Fruit fly (Drosophila melanogaster) whole organism, embryonic: ENCODE data around the gene Pax.

ENCODE experiments used
- Adf1 ChIP-seq: fragments of 200-800 bp; sonication (Bioruptor generic); IDR thresholded peaks from 2 replicates; pipeline ENCODE4 v1.3.6; 2022; ENCODE audit warnings: missing biosample characterization, missing genetic modification characterization
- CG10366 ChIP-seq: fragments of 200-800 bp; sonication (Bioruptor generic); IDR thresholded peaks from 2 replicates; pipeline ENCODE4 v1.3.6; 2022; ENCODE audit warnings: missing biosample characterization, missing genetic modification characterization
- CG11093 ChIP-seq: fragments of 200-800 bp; sonication (Bioruptor generic); IDR thresholded peaks from 3 replicates; pipeline ENCODE4 v1.3.6; 2022; ENCODE audit warnings: missing biosample characterization, missing genetic modification characterization
- CG11456 ChIP-seq: fragments of 200-800 bp; sonication (Bioruptor generic); IDR thresholded peaks from 3 replicates; pipeline ENCODE4 v1.3.6; 2022; ENCODE audit warnings: missing biosample characterization, missing genetic modification characterization
- CG11696 ChIP-seq: fragments of 200-800 bp; sonication (Bioruptor generic); IDR thresholded peaks from 2 replicates; pipeline ENCODE4 v1.3.6; 2022; ENCODE audit warnings: missing biosample characterization, missing genetic modification characterization
- CG12155 ChIP-seq: fragments of 200-800 bp; sonication (Bioruptor generic); optimal IDR thresholded peaks from 3 replicates; lab custom pipeline; 2016; ENCODE audit warnings: missing biosample characterization, missing genetic modification characterization
- CG15696 ChIP-seq: fragments of 200-800 bp; sonication (Bioruptor generic); optimal IDR thresholded peaks from 2 replicates; lab custom pipeline; 2019; ENCODE audit warnings: missing biosample characterization, mild to moderate bottlenecking, missing genetic modification characterization, moderate library complexity
- CG16815 ChIP-seq: fragments of 200-800 bp; sonication (Bioruptor generic); optimal IDR thresholded peaks from 3 replicates; lab custom pipeline; 2017; ENCODE audit warnings: missing biosample characterization, mild to moderate bottlenecking, missing genetic modification characterization
- CG1792 ChIP-seq: fragments of 200-800 bp; sonication (Bioruptor generic); optimal IDR thresholded peaks from 2 replicates; lab custom pipeline; 2016; ENCODE audit warnings: missing biosample characterization, missing genetic modification characterization
- CG2712 ChIP-seq: fragments of 200-800 bp; optimal IDR thresholded peaks from 3 replicates; lab custom pipeline; 2019; ENCODE audit warnings: missing biosample characterization, mild to moderate bottlenecking, missing genetic modification characterization, moderate library complexity
- CG31365 ChIP-seq: fragments of 200-800 bp; sonication (Bioruptor generic); optimal IDR thresholded peaks from 2 replicates; lab custom pipeline; 2018; ENCODE audit warnings: missing biosample characterization, mild to moderate bottlenecking, missing genetic modification characterization
- CG31441 ChIP-seq: fragments of 200-800 bp; sonication (Bioruptor generic); IDR thresholded peaks from 2 replicates; pipeline ENCODE4 v1.3.6; 2022; ENCODE audit warnings: missing biosample characterization, missing genetic modification characterization
- CG3163 ChIP-seq: fragments of 200-800 bp; sonication (Bioruptor generic); optimal IDR thresholded peaks from 3 replicates; lab custom pipeline; 2016; ENCODE audit warnings: missing biosample characterization, missing genetic modification characterization
- CG4730 ChIP-seq: fragments of 200-800 bp; sonication (Bioruptor generic); IDR thresholded peaks from 2 replicates; pipeline ENCODE4 v1.3.6; 2022; ENCODE audit warnings: missing biosample characterization, missing genetic modification characterization
- CG5953 ChIP-seq: fragments of 200-800 bp; sonication (Bioruptor generic); IDR thresholded peaks from 2 replicates; pipeline ENCODE4 v1.3.6; 2022; ENCODE audit warnings: missing biosample characterization, missing genetic modification characterization
- CG6683 ChIP-seq: fragments of 200-800 bp; sonication (Bioruptor generic); optimal IDR thresholded peaks from 2 replicates; lab custom pipeline; 2017; ENCODE audit warnings: missing biosample characterization, mild to moderate bottlenecking, missing genetic modification characterization, missing genetic modification reagents
- CG8388 ChIP-seq: fragments of 200-800 bp; sonication (Bioruptor generic); optimal IDR thresholded peaks from 2 replicates; lab custom pipeline; 2019; ENCODE audit warnings: missing biosample characterization, mild to moderate bottlenecking, missing genetic modification characterization, moderate library complexity
- CG9215 ChIP-seq: fragments of 200-800 bp; sonication (Bioruptor generic); IDR thresholded peaks from 2 replicates; pipeline ENCODE4 v1.3.6; 2022; ENCODE audit warnings: missing biosample characterization, missing genetic modification characterization
- Camta ChIP-seq: fragments of 200-800 bp; sonication (Bioruptor generic); optimal IDR thresholded peaks from 2 replicates; lab custom pipeline; 2016; ENCODE audit warnings: missing biosample characterization, missing genetic modification characterization
- Dad ChIP-seq: fragments of 200-800 bp; sonication (Bioruptor generic); optimal IDR thresholded peaks from 3 replicates; lab custom pipeline; 2016; ENCODE audit warnings: missing biosample characterization, missing genetic modification characterization
- Dip3 ChIP-seq: fragments of 200-800 bp; sonication (Bioruptor generic); optimal IDR thresholded peaks from 3 replicates; lab custom pipeline; 2016; ENCODE audit warnings: missing biosample characterization, missing genetic modification characterization
- Doc2 ChIP-seq: fragments of 200-800 bp; sonication (Bioruptor generic); IDR thresholded peaks from 2 replicates; pipeline ENCODE4 v1.3.6; 2022; ENCODE audit warnings: missing biosample characterization, missing genetic modification characterization
- Dref ChIP-seq: fragments of 200-800 bp; sonication (Bioruptor generic); IDR thresholded peaks from 2 replicates; pipeline ENCODE4 v1.3.6; 2022; ENCODE audit warnings: missing biosample characterization, missing genetic modification characterization
- Fer1 ChIP-seq: fragments of 200-800 bp; sonication (Bioruptor generic); optimal IDR thresholded peaks from 2 replicates; lab custom pipeline; 2017; ENCODE audit warnings: missing biosample characterization, mild to moderate bottlenecking, missing genetic modification characterization
- GATAe ChIP-seq: fragments of 200-800 bp; sonication (Bioruptor generic); conservative IDR thresholded peaks from 2 replicates; pipeline ENCODE4 v1.3.6; 2022; ENCODE audit warnings: missing biosample characterization, missing genetic modification characterization
- Hand ChIP-seq: fragments of 200-800 bp; sonication (Bioruptor generic); optimal IDR thresholded peaks from 2 replicates; lab custom pipeline; 2017; ENCODE audit warnings: mild to moderate bottlenecking, missing biosample characterization, missing genetic modification reagents, missing genetic modification characterization
- Hr3 ChIP-seq: fragments of 200-800 bp; sonication (Bioruptor generic); optimal IDR thresholded peaks from 3 replicates; lab custom pipeline; 2016; ENCODE audit warnings: missing biosample characterization, missing genetic modification characterization
- Jarid2 ChIP-seq: fragments of 200-800 bp; sonication (Bioruptor generic); optimal IDR thresholded peaks from 3 replicates; lab custom pipeline; 2017; ENCODE audit warnings: mild to moderate bottlenecking, missing biosample characterization, missing genetic modification reagents, missing genetic modification characterization
- Lpt ChIP-seq: fragments of >200 bp; optimal IDR thresholded peaks from 2 replicates; lab custom pipeline; 2018; ENCODE audit warnings: missing biosample characterization, missing genetic modification characterization
- MTF-1 ChIP-seq: fragments of 200-800 bp; sonication (Bioruptor generic); optimal IDR thresholded peaks from 2 replicates; lab custom pipeline; 2018; ENCODE audit warnings: missing biosample characterization, mild to moderate bottlenecking, missing genetic modification characterization, borderline replicate concordance
- Poxn ChIP-seq: fragments of 200-800 bp; sonication (Bioruptor generic); IDR thresholded peaks from 2 replicates; pipeline ENCODE4 v1.3.6; 2022; ENCODE audit warnings: missing biosample characterization, missing genetic modification characterization
- Rfx ChIP-seq: fragments of 200-800 bp; sonication (Bioruptor generic); IDR thresholded peaks from 2 replicates; pipeline ENCODE4 v1.3.6; 2022; ENCODE audit warnings: missing biosample characterization, missing genetic modification characterization
- ab ChIP-seq: fragments of 200-800 bp; sonication (Bioruptor generic); optimal IDR thresholded peaks from 2 replicates; lab custom pipeline; 2016; ENCODE audit warnings: missing biosample characterization, missing genetic modification characterization
- bbx ChIP-seq: fragments of 200-800 bp; sonication (Bioruptor generic); IDR thresholded peaks from 2 replicates; pipeline ENCODE4 v1.3.6; 2022; ENCODE audit warnings: missing biosample characterization, missing genetic modification characterization; ENCODE audit not compliant: partially characterized antibody
- caup ChIP-seq: fragments of 200-800 bp; sonication (Bioruptor generic); optimal IDR thresholded peaks from 3 replicates; lab custom pipeline; 2017; ENCODE audit warnings: missing biosample characterization, mild to moderate bottlenecking, missing genetic modification characterization, moderate library complexity; ENCODE audit not compliant: severe bottlenecking
- chif ChIP-seq, 2 experiments: fragments of 200-800 bp; sonication (Bioruptor generic); optimal IDR thresholded peaks; 3 replicates each; lab custom pipeline; 2016; ENCODE audit warnings: missing biosample characterization in 2 of 2, missing genetic modification characterization in 2 of 2
- dati ChIP-seq: fragments of 200-800 bp; sonication (Bioruptor generic); IDR thresholded peaks from 2 replicates; pipeline ENCODE4 v1.3.6; 2022; ENCODE audit warnings: missing biosample characterization, missing genetic modification characterization
- dmrt99B ChIP-seq: fragments of 200-800 bp; sonication (Bioruptor generic); optimal IDR thresholded peaks from 2 replicates; lab custom pipeline; 2018; ENCODE audit warnings: missing biosample characterization, mild to moderate bottlenecking, missing genetic modification characterization, moderate library complexity
- ewg ChIP-seq: fragments of 200-800 bp; sonication (Bioruptor generic); optimal IDR thresholded peaks from 3 replicates; lab custom pipeline; 2017; ENCODE audit warnings: mild to moderate bottlenecking, missing biosample characterization, missing genetic modification reagents, missing genetic modification characterization
- fd64A ChIP-seq: fragments of 200-800 bp; sonication (Bioruptor generic); optimal IDR thresholded peaks from 3 replicates; lab custom pipeline; 2018; ENCODE audit warnings: missing biosample characterization, mild to moderate bottlenecking, missing genetic modification characterization
- gem ChIP-seq: fragments of 200-800 bp; sonication (Bioruptor generic); optimal IDR thresholded peaks from 2 replicates; lab custom pipeline; 2019; ENCODE audit warnings: missing biosample characterization, mild to moderate bottlenecking, missing genetic modification characterization, moderate library complexity
- jing ChIP-seq: fragments of 200-800 bp; sonication (Bioruptor generic); optimal IDR thresholded peaks from 2 replicates; lab custom pipeline; 2018; ENCODE audit warnings: missing biosample characterization, mild to moderate bottlenecking, missing genetic modification characterization
- ken ChIP-seq: fragments of 200-800 bp; sonication (Bioruptor generic); IDR thresholded peaks from 3 replicates; pipeline ENCODE4 v1.3.6; 2022; ENCODE audit warnings: missing biosample characterization, missing genetic modification characterization
- lov ChIP-seq, 2 experiments: fragments of 200-800 bp in 1 of 2; fragments of >200 bp in 1 of 2; sonication (Bioruptor generic) in 1 of 2; IDR thresholded peaks in 1 of 2; optimal IDR thresholded peaks in 1 of 2; 2 replicates in 1 of 2; 3 replicates in 1 of 2; pipeline versions ENCODE4 v1.3.6 to Lab custom; 2017 to 2022; ENCODE audit warnings: missing biosample characterization in 1 of 2, missing genetic modification characterization in 1 of 2
- psq ChIP-seq: fragments of 200-800 bp; sonication (Bioruptor generic); optimal IDR thresholded peaks from 2 replicates; lab custom pipeline; 2017; ENCODE audit warnings: missing biosample characterization, missing genetic modification characterization
- ranshi ChIP-seq: fragments of 200-800 bp; sonication (Bioruptor generic); IDR thresholded peaks from 2 replicates; pipeline ENCODE4 v1.3.6; 2022; ENCODE audit warnings: missing biosample characterization, missing genetic modification characterization
- repo ChIP-seq: fragments of 200-800 bp; sonication (Bioruptor generic); optimal IDR thresholded peaks from 2 replicates; lab custom pipeline; 2016; ENCODE audit warnings: missing biosample characterization, missing genetic modification characterization
- slou ChIP-seq: fragments of 200-800 bp; sonication (Bioruptor generic); optimal IDR thresholded peaks from 3 replicates; lab custom pipeline; 2016; ENCODE audit warnings: missing biosample characterization, missing genetic modification characterization
- sqz ChIP-seq: fragments of 200-800 bp; sonication (Bioruptor generic); optimal IDR thresholded peaks from 3 replicates; lab custom pipeline; 2018; ENCODE audit warnings: missing biosample characterization, mild to moderate bottlenecking, missing genetic modification characterization
- tgo ChIP-seq: fragments of 200-800 bp; sonication (Bioruptor generic); IDR thresholded peaks from 3 replicates; pipeline ENCODE4 v1.3.6; 2022; ENCODE audit warnings: missing biosample characterization, missing genetic modification characterization
- zfh1 ChIP-seq: fragments of 200-800 bp; sonication (Bioruptor generic); IDR thresholded peaks from 3 replicates; pipeline ENCODE4 v1.3.6; 2022; ENCODE audit warnings: missing biosample characterization, missing genetic modification characterization

Gene Pax

dm6 chr2L:19358017-19358471 is 68.4 kb downstream of the Pax start (continued):
- peak; percentile 41 for TF ChIP-seq CG3163 (GFP tag; lab: Kevin White, UChicago)
- peak; percentile 88 for TF ChIP-seq CG15696 (tag; lab: Kevin White, UChicago)
- no peak for TF ChIP-seq slou (GFP tag; lab: Kevin White, UChicago)
- TF ChIP-seq zfh1 (GFP tag; lab: Robert Waterston, UW): peak; percentile 61
- TF ChIP-seq CG2712 (tag; lab: Kevin White, UChicago): peak; percentile 64
- peak; percentile 61 for TF ChIP-seq fd64A (GFP tag; lab: Kevin White, UChicago)
- TF ChIP-seq Jarid2 (GFP tag; lab: Kevin White, UChicago): no peak
- TF ChIP-seq CG11696 (GFP tag; lab: Robert Waterston, UW): no peak
- TF ChIP-seq gem (tag; lab: Kevin White, UChicago): peak; percentile 75
- peak; percentile 10 for TF ChIP-seq sqz (GFP tag; lab: Kevin White, UChicago)
- TF ChIP-seq ranshi (GFP tag; lab: Robert Waterston, UW): peak; percentile 23; the same call in 1 of the 2 replicates
- no peak for TF ChIP-seq Poxn (GFP tag; lab: Robert Waterston, UW)
- TF ChIP-seq Doc2: no peak
- TF ChIP-seq Dref (GFP tag; lab: Robert Waterston, UW): no peak
- no peak for TF ChIP-seq CG11456 (GFP tag; lab: Robert Waterston, UW)
- TF ChIP-seq Camta (GFP tag; lab: Kevin White, UChicago): peak; percentile 23
- TF ChIP-seq MTF-1 (GFP tag; lab: Kevin White, UChicago): peak; percentile 47
- TF ChIP-seq chif (GFP tag; optimal IDR thresholded peaks at IDR 0.05; lab: Kevin White, UChicago): peak; percentile 65 to 71
- TF ChIP-seq CG6683: no peak
- TF ChIP-seq Lpt (GFP tag; lab: Kevin White, UChicago): no peak
- peak; percentile 53 for TF ChIP-seq ewg (GFP tag; lab: Kevin White, UChicago)
- 0 out of 2 replicates have a peak, but pooled peaks have one; percentile 17 for TF ChIP-seq CG4730 (GFP tag; lab: Robert Waterston, UW)
- no peak for TF ChIP-seq GATAe
- TF ChIP-seq CG16815 (GFP tag; lab: Kevin White, UChicago): peak; percentile 36
- TF ChIP-seq Fer1 (GFP tag; lab: Kevin White, UChicago): no peak
- TF ChIP-seq Dad (GFP tag; lab: Kevin White, UChicago): peak; percentile 28
- no peak for TF ChIP-seq Adf1 (GFP tag; lab: Robert Waterston, UW)
- no peak for TF ChIP-seq lov (optimal IDR thresholded peaks at IDR 0.05; lab: Kevin White, UChicago)
- no peak for TF ChIP-seq lov (GFP tag; IDR thresholded peaks at IDR 0.05; lab: Robert Waterston, UW)
- no peak for TF ChIP-seq Dip3 (GFP tag; lab: Kevin White, UChicago)
- TF ChIP-seq ken (GFP tag; lab: Robert Waterston, UW): peak; percentile 69; the same call in 2 of the 3 replicates
- no peak for TF ChIP-seq repo (GFP tag; lab: Kevin White, UChicago)
- no peak for TF ChIP-seq caup (GFP tag; lab: Kevin White, UChicago)
- TF ChIP-seq tgo (GFP tag; lab: Robert Waterston, UW): peak; percentile 40; the same call in 2 of the 3 replicates
- no peak for TF ChIP-seq CG31365 (tag; lab: Kevin White, UChicago)
- TF ChIP-seq CG9215 (GFP tag; lab: Robert Waterston, UW): no peak
- TF ChIP-seq Hand (GFP tag; lab: Kevin White, UChicago): no peak
- peak; percentile 26 for TF ChIP-seq psq (GFP tag; lab: Kevin White, UChicago)
- no peak for TF ChIP-seq jing (GFP tag; lab: Kevin White, UChicago)
- TF ChIP-seq CG11093: 0 out of 3 replicates have a peak, but pooled peaks have one; percentile 44
- TF ChIP-seq Rfx (GFP tag; lab: Robert Waterston, UW): no peak
- TF ChIP-seq CG8388 (GFP tag; lab: Kevin White, UChicago): peak; percentile 60
- TF ChIP-seq Hr3 (GFP tag; lab: Kevin White, UChicago): peak; percentile 42
- peak; percentile 59 for TF ChIP-seq ab (GFP tag; lab: Kevin White, UChicago)
- TF ChIP-seq CG1792 (GFP tag; lab: Kevin White, UChicago): peak; percentile 32
- TF ChIP-seq dmrt99B (tag; lab: Kevin White, UChicago): peak; percentile 54
- no peak for TF ChIP-seq bbx
- TF ChIP-seq CG10366 (GFP tag; lab: Robert Waterston, UW): peak; percentile 43; the same call in 1 of the 2 replicates
- peak; percentile 22 for TF ChIP-seq CG12155
- TF ChIP-seq CG31441 (GFP tag; lab: Robert Waterston, UW): peak; percentile 57
- TF ChIP-seq CG5953 (GFP tag; lab: Robert Waterston, UW): 0 out of 2 replicates have a peak, but pooled peaks have one; percentile 36
- no peak for TF ChIP-seq dati
